Worm (Caenorhabditis elegans): Measurements from ENCODE around the gene T18D3.1.
A peak's percentile ranks its signal among the peaks of the same experiment; 100 is the strongest.

T18D3.1 gene

ce11 chrX:12503288-12503803, 48.8 kb downstream of the T18D3.1 start, which contains the start of gene sdz-19 (continued):
- TF ChIP-seq athp-1 (tag; optimal IDR thresholded peaks at IDR 0.05) (no peak), hlh-26 (GFP tag; conservative IDR thresholded peaks at IDR 0.05) (no peak), mcd-1 (GFP tag; IDR thresholded peaks at IDR 0.05) (no peak), B0336.3 (GFP tag; IDR thresholded peaks at IDR 0.05) (no peak), F37B4.10 (GFP tag; IDR thresholded peaks at IDR 0.05) (no peak), ama-1 (optimal IDR thresholded peaks at IDR 0.05) (no peak), ama-1 (GFP tag; optimal IDR thresholded peaks at IDR 0.05) (no peak), lag-1 (GFP tag; IDR thresholded peaks at IDR 0.05) (no peak), hlh-12 (tag; optimal IDR thresholded peaks at IDR 0.05) (no peak), unc-130 (GFP tag; optimal IDR thresholded peaks at IDR 0.05) (no peak), zim-3 (tag; optimal IDR thresholded peaks at IDR 0.05) (peak; percentile 57), him-1 (tag; optimal IDR thresholded peaks at IDR 0.05) (no peak), lin-35 (GFP tag; optimal IDR thresholded peaks at IDR 0.05) (no peak), Y53G8AR.9 (GFP tag; conservative IDR thresholded peaks at IDR 0.05) (no peak), sptf-2 (GFP tag; optimal IDR thresholded peaks at IDR 0.05) (no peak), lsy-27 (tag; optimal IDR thresholded peaks at IDR 0.05; ENCODE audit: borderline replicate concordance, insufficient read depth) (no peak), cebp-2 (GFP tag; IDR thresholded peaks at IDR 0.05) (0 out of 2 replicates have a peak, but pooled peaks have one; percentile 25)
